Worm (Caenorhabditis elegans) whole organism, midembryonic: ENCODE results near the gene Y113G7B.28.

Experiments used
- med-1 ChIP-seq: sonication (generic microtip); optimal IDR thresholded peaks from 2 replicates; lab custom pipeline; 2017; ENCODE audit warnings: missing genetic modification characterization, mild to moderate bottlenecking, missing compliant biosample characterization, antibody characterized with exemption, missing genetic modification reagents; ENCODE audit not compliant: insufficient read depth
- ref-1 ChIP-seq: fragments of 200-800 bp; sonication (Bioruptor generic); conservative IDR thresholded peaks from 2 replicates; pipeline ENCODE4 v1.3.6; 2022; ENCODE audit warnings: missing genetic modification reagents, missing genetic modification characterization, missing compliant biosample characterization
- ztf-23 ChIP-seq: fragments of 200-800 bp; sonication (Bioruptor generic); IDR thresholded peaks from 2 replicates; pipeline ENCODE4 v1.3.6; 2022; ENCODE audit warnings: missing genetic modification reagents, missing genetic modification characterization, missing compliant biosample characterization
- ztf-29 ChIP-seq: fragments of 200-800 bp; sonication (Bioruptor generic); IDR thresholded peaks from 2 replicates; pipeline ENCODE4 v1.3.6; 2022; ENCODE audit warnings: missing genetic modification reagents, missing genetic modification characterization, missing compliant biosample characterization

DNA sequence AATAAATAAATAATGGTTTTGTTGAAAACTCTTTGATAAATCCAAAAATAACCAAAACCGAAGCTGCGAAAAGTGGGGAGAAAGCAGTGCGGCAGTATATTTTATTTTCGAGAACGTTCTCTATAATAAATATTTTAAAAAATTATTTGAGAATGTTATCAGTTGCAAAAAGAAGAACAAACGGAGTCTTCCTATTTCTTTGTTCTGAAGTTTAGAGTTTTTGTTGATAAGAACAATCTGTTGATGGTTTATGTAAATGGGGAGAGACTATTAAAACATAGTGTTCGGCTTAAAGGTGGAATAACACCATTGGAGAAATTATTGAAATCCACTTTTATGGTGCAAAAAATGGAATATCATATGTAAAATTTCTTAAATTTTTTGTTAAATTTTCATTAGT, 17.3 kb downstream of the Y113G7B.28 start:
- TF ChIP-seq ztf-23 (GFP tag; lab: Robert Waterston, UW) (no peak), ztf-29 (no peak), med-1 (GFP tag; lab: Kevin White, UChicago) (no peak), ref-1 (GFP tag; lab: Robert Waterston, UW) (no peak)
